Worm (Caenorhabditis elegans): ENCODE measurements around the gene nduv-3.

The nduv-3 gene

ce11 chrIV:2600841-2601240 lies 40.3 kb upstream of the nduv-3 start, which contains the start of gene epg-9:
epg-9 (plus strand) TSS chrIV:2601141.
- TF ChIP-seq nhr-237 (tag; optimal IDR thresholded peaks at IDR 0.05) (no peak), cnd-1 (tag; optimal IDR thresholded peaks at IDR 0.05) (no peak), nhr-12 (tag; optimal IDR thresholded peaks at IDR 0.05) (no peak), zip-8 (tag; optimal IDR thresholded peaks at IDR 0.05) (no peak), flh-1 (GFP tag; optimal IDR thresholded peaks at IDR 0.05) (no peak), nhr-28 (tag; optimal IDR thresholded peaks at IDR 0.05) (no peak), nhr-2 (tag; optimal IDR thresholded peaks at IDR 0.05) (no peak), ztf-11 (tag; optimal IDR thresholded peaks at IDR 0.05) (no peak), pha-4 (tag; optimal IDR thresholded peaks at IDR 0.05) (no peak), sptf-1 (tag; optimal IDR thresholded peaks at IDR 0.05) (no peak)

DNA sequence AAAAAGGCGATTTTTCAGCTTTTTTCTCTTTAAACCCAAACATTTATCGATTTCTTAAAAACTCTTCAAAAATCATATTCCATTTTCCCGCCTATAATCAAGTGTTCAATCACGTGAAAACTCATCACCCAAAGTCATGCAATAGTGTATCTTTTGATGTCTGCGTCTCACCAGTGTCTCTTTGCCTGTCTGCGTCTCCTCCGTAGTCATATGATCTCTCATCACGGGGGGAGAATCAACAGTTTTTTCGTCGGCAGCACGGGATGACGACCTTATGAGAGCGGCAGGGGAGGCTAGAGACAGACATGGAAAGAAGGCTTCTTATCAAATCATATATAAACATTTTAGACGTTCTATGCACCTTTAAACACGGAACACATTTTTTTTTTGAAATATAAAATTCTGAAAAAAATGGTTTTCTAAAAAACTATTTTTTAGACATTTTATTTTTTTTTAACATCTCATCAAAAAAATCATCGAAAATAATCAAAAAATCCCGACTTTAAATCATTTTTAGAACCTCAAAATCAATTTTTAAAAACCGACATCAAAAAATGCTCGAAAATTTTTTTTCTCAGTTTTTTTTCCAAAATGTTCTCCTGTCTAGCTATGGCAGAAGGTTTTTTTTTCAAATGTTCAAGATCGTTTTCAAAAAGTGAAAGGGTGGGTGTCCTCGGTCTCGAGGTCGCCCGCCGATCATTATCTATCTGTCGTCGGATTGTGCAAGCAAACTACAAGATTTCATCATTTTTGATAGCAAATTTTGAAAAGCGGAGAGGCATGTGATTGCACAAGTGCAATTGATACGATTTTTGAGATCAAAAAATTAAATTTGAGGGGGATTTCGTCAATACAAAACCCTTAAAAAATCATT lies 38.9 kb upstream of the nduv-3 start:
- TF ChIP-seq elt-1 (tag; optimal IDR thresholded peaks at IDR 0.05; ENCODE audit: borderline replicate concordance, insufficient read depth) = no peak
- no peak for TF ChIP-seq blmp-1 (tag; optimal IDR thresholded peaks at IDR 0.05)
- TF ChIP-seq mls-2 (tag; optimal IDR thresholded peaks at IDR 0.05) = no peak
- TF ChIP-seq mep-1 (tag; optimal IDR thresholded peaks at IDR 0.05) = peak; percentile 74
- TF ChIP-seq ham-2 (GFP tag; optimal IDR thresholded peaks at IDR 0.05) = no peak
- TF ChIP-seq bed-3 (GFP tag; optimal IDR thresholded peaks at IDR 0.05) = no peak
- TF ChIP-seq nhr-76 (tag; optimal IDR thresholded peaks at IDR 0.05) = no peak
- no peak for TF ChIP-seq ceh-43 (GFP tag; optimal IDR thresholded peaks at IDR 0.05)
- TF ChIP-seq nhr-237 (tag; optimal IDR thresholded peaks at IDR 0.05) = peak; percentile 78
- TF ChIP-seq snpc-4 (tag; optimal IDR thresholded peaks at IDR 0.05) = no peak
- TF ChIP-seq mab-5 (tag; optimal IDR thresholded peaks at IDR 0.05) = no peak
- peak; percentile 70 for TF ChIP-seq ceh-39 (tag; optimal IDR thresholded peaks at IDR 0.05)
- TF ChIP-seq unc-120 (tag; optimal IDR thresholded peaks at IDR 0.05; ENCODE audit: poor library complexity, severe bottlenecking) = peak; percentile 55
- peak; percentile 26 for TF ChIP-seq nhr-2 (tag; optimal IDR thresholded peaks at IDR 0.05)
- TF ChIP-seq zip-8 (tag; optimal IDR thresholded peaks at IDR 0.05) = no peak
- TF ChIP-seq ztf-11 (tag; optimal IDR thresholded peaks at IDR 0.05) = peak; percentile 33
- TF ChIP-seq elt-3 (tag; optimal IDR thresholded peaks at IDR 0.05) = peak; percentile 49
- peak; percentile 59 for TF ChIP-seq lsy-2 (tag; optimal IDR thresholded peaks at IDR 0.05)
- TF ChIP-seq M03D4.4 (tag; optimal IDR thresholded peaks at IDR 0.05) = peak; percentile 29
- no peak for TF ChIP-seq drap-1 (GFP tag; optimal IDR thresholded peaks at IDR 0.05)
- no peak for TF ChIP-seq nhr-12 (tag; optimal IDR thresholded peaks at IDR 0.05)
- TF ChIP-seq sem-2 (GFP tag; optimal IDR thresholded peaks at IDR 0.05) = no peak
- TF ChIP-seq hlh-1 (tag; optimal IDR thresholded peaks at IDR 0.05) = peak; percentile 46
- no peak for TF ChIP-seq sptf-1 (tag; optimal IDR thresholded peaks at IDR 0.05)
- no peak for TF ChIP-seq tbx-8 (GFP tag; optimal IDR thresholded peaks at IDR 0.05)
- no peak for TF ChIP-seq lin-32 (GFP tag; optimal IDR thresholded peaks at IDR 0.05)
- TF ChIP-seq ces-1 (GFP tag; optimal IDR thresholded peaks at IDR 0.05) = peak; percentile 49
- TF ChIP-seq unc-39 (tag; optimal IDR thresholded peaks at IDR 0.05) = no peak
- no peak for TF ChIP-seq flh-1 (GFP tag; optimal IDR thresholded peaks at IDR 0.05)
- peak; percentile 16 for TF ChIP-seq ceh-83 (GFP tag; optimal IDR thresholded peaks at IDR 0.05)
- TF ChIP-seq pha-4 (tag; optimal IDR thresholded peaks at IDR 0.05) = peak; percentile 94
- TF ChIP-seq nhr-28 (tag; optimal IDR thresholded peaks at IDR 0.05) = no peak
- peak; percentile 62 for TF ChIP-seq lin-13 (tag; optimal IDR thresholded peaks at IDR 0.05)
- TF ChIP-seq unc-62 (GFP tag; optimal IDR thresholded peaks at IDR 0.05) = peak; percentile 65
- TF ChIP-seq cnd-1 (tag; optimal IDR thresholded peaks at IDR 0.05) = no peak

DNA sequence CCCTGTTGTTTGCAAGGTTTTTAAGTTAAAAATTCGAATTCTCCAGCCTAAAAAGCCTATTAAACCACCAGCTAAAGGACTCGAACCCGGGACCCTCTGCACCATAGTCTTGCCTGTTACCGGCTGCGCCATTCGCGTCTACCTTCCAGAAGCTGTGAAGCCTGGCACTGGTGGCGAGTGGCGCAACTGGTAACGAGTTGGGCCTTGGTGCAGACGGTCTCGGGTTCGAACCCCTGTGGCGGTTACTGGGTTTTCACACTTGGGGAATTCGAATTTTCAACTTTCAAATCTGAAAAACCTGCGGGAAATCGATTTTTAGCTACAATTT lies 38.3 kb upstream of the nduv-3 start:
- no peak for TF ChIP-seq lsy-2 (tag; optimal IDR thresholded peaks at IDR 0.05)
- no peak for TF ChIP-seq ham-2 (GFP tag; optimal IDR thresholded peaks at IDR 0.05)
- TF ChIP-seq bed-3 (GFP tag; optimal IDR thresholded peaks at IDR 0.05) = no peak
- TF ChIP-seq nhr-2 (tag; optimal IDR thresholded peaks at IDR 0.05) = no peak
- TF ChIP-seq elt-1 (tag; optimal IDR thresholded peaks at IDR 0.05; ENCODE audit: borderline replicate concordance, insufficient read depth) = no peak
- TF ChIP-seq pha-4 (tag; optimal IDR thresholded peaks at IDR 0.05) = no peak
